1 fruit fly cellular context compared by ENCODE assay signal in the genomic region with DNA sequence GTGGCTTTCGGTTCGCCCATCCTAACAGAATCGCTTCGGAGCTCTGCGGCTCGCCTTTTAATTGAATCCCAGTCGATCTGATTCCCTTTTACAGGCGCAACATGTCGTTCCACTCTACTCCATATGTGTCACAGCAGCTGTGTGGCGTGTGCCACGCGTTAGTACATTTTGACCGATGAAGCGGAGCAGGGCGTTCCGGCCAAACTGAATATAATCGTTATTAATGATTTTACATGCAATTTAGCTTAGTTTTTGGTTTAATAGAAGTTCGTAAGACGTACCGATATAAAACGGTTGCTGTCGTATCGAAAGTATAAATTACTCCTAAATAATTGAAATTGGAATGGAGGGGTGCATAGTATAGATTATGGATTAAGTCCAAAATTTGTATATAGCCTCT.
TF ChIP-seq lines count a peak whose summit lies in the region.

Gene CG11523, minus strand, starts transcription at position 145 of the 400 bp plus-strand sequence.

TF ChIP-seq in whole organism, embryonic, 481 proteins besides CTCF, POLR2A, EP300 and RAD21 (continued from another document and continues in another):
- TF ChIP-seq CG31441 (GFP tag; IDR thresholded peaks at IDR 0.05; lab: Robert Waterston, UW) (0 out of 2 replicates have a peak, but pooled peaks have one; percentile 14), run (tag; optimal IDR thresholded peaks at IDR 0.05; lab: Kevin White, UChicago) (no peak), bbx (GFP tag; IDR thresholded peaks at IDR 0.05; lab: Robert Waterston, UW; ENCODE audit: partially characterized antibody) (peak; percentile 50), emc (GFP tag; optimal IDR thresholded peaks at IDR 0.05; lab: Kevin White, UChicago) (no peak), CG17361 (GFP tag; IDR thresholded peaks at IDR 0.05; lab: Robert Waterston, UW) (no peak), Side (GFP tag; optimal IDR thresholded peaks at IDR 0.05; lab: Kevin White, UChicago) (no peak), Asciz (GFP tag; optimal IDR thresholded peaks at IDR 0.05; lab: Kevin White, UChicago) (no peak), CG11456 (GFP tag; IDR thresholded peaks at IDR 0.05; lab: Robert Waterston, UW) (no peak), CG7786 (GFP tag; optimal IDR thresholded peaks at IDR 0.05; lab: Kevin White, UChicago) (peak; percentile 11), vnd (GFP tag; IDR thresholded peaks at IDR 0.05; lab: Robert Waterston, UW; ENCODE audit: partially characterized antibody) (no peak), peb (GFP tag; IDR thresholded peaks at IDR 0.05; lab: Robert Waterston, UW) (no peak), Ets65A (GFP tag; lab: Kevin White, UChicago) (no peak), Jarid2 (GFP tag; optimal IDR thresholded peaks at IDR 0.05; lab: Kevin White, UChicago) (no peak), CG1529 (GFP tag; optimal IDR thresholded peaks at IDR 0.05; lab: Kevin White, UChicago) (no peak), NK7.1 (GFP tag; optimal IDR thresholded peaks at IDR 0.05; lab: Kevin White, UChicago) (no peak), CG7372 (GFP tag; IDR thresholded peaks at IDR 0.05; lab: Robert Waterston, UW) (no peak), ken (GFP tag; IDR thresholded peaks at IDR 0.05; lab: Robert Waterston, UW) (no peak), H15 (GFP tag; IDR thresholded peaks at IDR 0.05; lab: Robert Waterston, UW) (no peak), pfk (GFP tag; optimal IDR thresholded peaks at IDR 0.05; lab: Kevin White, UChicago) (no peak), mirr (GFP tag; optimal IDR thresholded peaks at IDR 0.05; lab: Kevin White, UChicago) (no peak), CG11247 (GFP tag; IDR thresholded peaks at IDR 0.05; lab: Robert Waterston, UW) (peak; percentile 11; the same call in 1 of the 2 replicates), Lim3 (GFP tag; IDR thresholded peaks at IDR 0.05; lab: Robert Waterston, UW) (no peak), CG12391 (tag; optimal IDR thresholded peaks at IDR 0.05; lab: Kevin White, UChicago) (peak; percentile 16), HHEX (GFP tag; optimal IDR thresholded peaks at IDR 0.05; lab: Kevin White, UChicago) (no peak), Spps (tag; optimal IDR thresholded peaks at IDR 0.05; lab: Kevin White, UChicago) (no peak), ind (GFP tag; optimal IDR thresholded peaks at IDR 0.05; lab: Kevin White, UChicago) (no peak), bowl (GFP tag; IDR thresholded peaks at IDR 0.05; lab: Robert Waterston, UW) (no peak), tgo (GFP tag; IDR thresholded peaks at IDR 0.05; lab: Robert Waterston, UW) (no peak), Deaf1 (tag; optimal IDR thresholded peaks at IDR 0.05; lab: Kevin White, UChicago) (no peak), CG4404 (GFP tag; IDR thresholded peaks at IDR 0.05; lab: Robert Waterston, UW) (no peak), CG2116 (GFP tag; optimal IDR thresholded peaks at IDR 0.05; lab: Kevin White, UChicago) (no peak), Mad (GFP tag; optimal IDR thresholded peaks at IDR 0.05; lab: Kevin White, UChicago) (no peak), seq (GFP tag; IDR thresholded peaks at IDR 0.05; lab: Robert Waterston, UW) (no peak), H2.0 (GFP tag; IDR thresholded peaks at IDR 0.05; lab: Robert Waterston, UW) (no peak), Eip74EF (GFP tag; optimal IDR thresholded peaks at IDR 0.05; lab: Kevin White, UChicago) (no peak), toy (GFP tag; IDR thresholded peaks at IDR 0.05; lab: Robert Waterston, UW) (no peak), mam (GFP tag; optimal IDR thresholded peaks at IDR 0.05; lab: Kevin White, UChicago) (peak; percentile 39), odd (GFP tag; optimal IDR thresholded peaks at IDR 0.05; lab: Kevin White, UChicago) (no peak), D19B (GFP tag; optimal IDR thresholded peaks at IDR 0.05; lab: Kevin White, UChicago) (no peak), Dll (GFP tag; IDR thresholded peaks at IDR 0.05; lab: Robert Waterston, UW; ENCODE audit: partially characterized antibody) (peak; percentile 40; the same call in 2 of the 4 replicates), GATAe (GFP tag; conservative IDR thresholded peaks at IDR 0.05; lab: Robert Waterston, UW) (no peak), CG9817 (tag; optimal IDR thresholded peaks at IDR 0.05; lab: Kevin White, UChicago) (no peak), lbe (GFP tag; optimal IDR thresholded peaks at IDR 0.05; lab: Kevin White, UChicago) (no peak), Doc2 (GFP tag; IDR thresholded peaks at IDR 0.05; lab: Robert Waterston, UW) (no peak), slbo (GFP tag; IDR thresholded peaks at IDR 0.05; lab: Robert Waterston, UW) (0 out of 2 replicates have a peak, but pooled peaks have one; percentile 13), CG7963 (GFP tag; IDR thresholded peaks at IDR 0.05; lab: Robert Waterston, UW; ENCODE audit: partially characterized antibody) (no peak), CG9727 (GFP tag; optimal IDR thresholded peaks at IDR 0.05; lab: Kevin White, UChicago) (no peak), CG5245 (GFP tag; optimal IDR thresholded peaks at IDR 0.05; lab: Kevin White, UChicago) (no peak), crol (GFP tag; IDR thresholded peaks at IDR 0.05; lab: Robert Waterston, UW) (no peak), CG15514 (GFP tag; optimal IDR thresholded peaks at IDR 0.05; lab: Kevin White, UChicago) (peak; percentile 89), CG43689 (GFP tag; IDR thresholded peaks at IDR 0.05; lab: Robert Waterston, UW) (no peak), gce (GFP tag; IDR thresholded peaks at IDR 0.05; lab: Robert Waterston, UW) (no peak), fd3F (GFP tag; optimal IDR thresholded peaks at IDR 0.05; lab: Kevin White, UChicago) (no peak), MBD-R2 (GFP tag; IDR thresholded peaks at IDR 0.05; lab: Robert Waterston, UW) (peak; percentile 93), CG7745 (tag; optimal IDR thresholded peaks at IDR 0.05; lab: Kevin White, UChicago) (no peak), Hr39 (optimal IDR thresholded peaks at IDR 0.05; lab: Kevin White, UChicago) (no peak), wor (GFP tag; IDR thresholded peaks at IDR 0.05; lab: Robert Waterston, UW) (no peak), CG5953 (GFP tag; IDR thresholded peaks at IDR 0.05; lab: Robert Waterston, UW) (no peak), CG15011 (GFP tag; optimal IDR thresholded peaks at IDR 0.05; lab: Kevin White, UChicago) (no peak), CG17912 (GFP tag; optimal IDR thresholded peaks at IDR 0.05; lab: Kevin White, UChicago) (no peak), CG17328 (GFP tag; IDR thresholded peaks at IDR 0.05; lab: Robert Waterston, UW) (no peak), en (GFP tag; optimal IDR thresholded peaks at IDR 0.05; lab: Kevin White, UChicago) (no peak), CG11504 (tag; optimal IDR thresholded peaks at IDR 0.05; lab: Kevin White, UChicago) (peak; percentile 48), CG3065 (GFP tag; optimal IDR thresholded peaks at IDR 0.05; lab: Kevin White, UChicago) (no peak), org-1 (GFP tag; optimal IDR thresholded peaks at IDR 0.05; lab: Kevin White, UChicago) (no peak), dati (GFP tag; IDR thresholded peaks at IDR 0.05; lab: Robert Waterston, UW) (no peak), bcd (GFP tag; optimal IDR thresholded peaks at IDR 0.05; lab: Kevin White, UChicago) (no peak), CG32532 (GFP tag; IDR thresholded peaks at IDR 0.05; lab: Robert Waterston, UW) (0 out of 2 replicates have a peak, but pooled peaks have one; percentile 24), nom (GFP tag; optimal IDR thresholded peaks at IDR 0.05; lab: Kevin White, UChicago) (no peak), z (GFP tag; IDR thresholded peaks at IDR 0.05; lab: Robert Waterston, UW) (no peak), CG31365 (tag; optimal IDR thresholded peaks at IDR 0.05; lab: Kevin White, UChicago) (no peak), yki (optimal IDR thresholded peaks at IDR 0.05; lab: Kevin White, UChicago) (no peak), CG2129 (GFP tag; IDR thresholded peaks at IDR 0.05; lab: Robert Waterston, UW; ENCODE audit: partially characterized antibody) (no peak), CG15696 (tag; optimal IDR thresholded peaks at IDR 0.05; lab: Kevin White, UChicago) (no peak), vvl (GFP tag; IDR thresholded peaks at IDR 0.05; lab: Robert Waterston, UW) (no peak), B-H2 (GFP tag; optimal IDR thresholded peaks at IDR 0.05; lab: Kevin White, UChicago) (no peak), CG12942 (GFP tag; optimal IDR thresholded peaks at IDR 0.05; lab: Kevin White, UChicago) (no peak), CG1602 (GFP tag; optimal IDR thresholded peaks at IDR 0.05; lab: Kevin White, UChicago) (no peak), CG12299 (tag; optimal IDR thresholded peaks at IDR 0.05; lab: Kevin White, UChicago) (no peak), D19A (tag; optimal IDR thresholded peaks at IDR 0.05; lab: Kevin White, UChicago) (peak; percentile 5), vfl (GFP tag; optimal IDR thresholded peaks at IDR 0.05; lab: Kevin White, UChicago) (no peak), NfI (GFP tag; optimal IDR thresholded peaks at IDR 0.05; lab: Kevin White, UChicago) (no peak), C15 (GFP tag; IDR thresholded peaks at IDR 0.05; lab: Robert Waterston, UW) (no peak), Nf-YA (GFP tag; IDR thresholded peaks at IDR 0.05; lab: Robert Waterston, UW) (no peak), Antp (GFP tag; optimal IDR thresholded peaks at IDR 0.05; lab: Kevin White, UChicago) (no peak), Bteb2 (GFP tag; optimal IDR thresholded peaks at IDR 0.05; lab: Kevin White, UChicago) (no peak), lmd (GFP tag; IDR thresholded peaks at IDR 0.05; lab: Robert Waterston, UW) (no peak), sd (tag; optimal IDR thresholded peaks at IDR 0.05; lab: Kevin White, UChicago) (no peak), zf30C (GFP tag; optimal IDR thresholded peaks at IDR 0.05; lab: Kevin White, UChicago) (no peak), sens (GFP tag; lab: Kevin White, UChicago) (peak; percentile 77), CG17385 (GFP tag; optimal IDR thresholded peaks at IDR 0.05; lab: Kevin White, UChicago) (no peak), Awh (GFP tag; IDR thresholded peaks at IDR 0.05; lab: Robert Waterston, UW) (no peak), CG3407 (GFP tag; optimal IDR thresholded peaks at IDR 0.05; lab: Kevin White, UChicago) (no peak), fd96Cb (tag; optimal IDR thresholded peaks at IDR 0.05; lab: Kevin White, UChicago) (no peak), cwo (GFP tag; optimal IDR thresholded peaks at IDR 0.05; lab: Kevin White, UChicago) (no peak), CG6813 (GFP tag; optimal IDR thresholded peaks at IDR 0.05; lab: Kevin White, UChicago) (no peak), usp (GFP tag; optimal IDR thresholded peaks at IDR 0.05; lab: Kevin White, UChicago) (no peak), CG7928 (GFP tag; optimal IDR thresholded peaks at IDR 0.05; lab: Kevin White, UChicago) (no peak), CG11093 (GFP tag; IDR thresholded peaks at IDR 0.05; lab: Robert Waterston, UW) (no peak), ci (GFP tag; IDR thresholded peaks at IDR 0.05; lab: Robert Waterston, UW) (no peak), Dp (GFP tag; optimal IDR thresholded peaks at IDR 0.05; lab: Kevin White, UChicago) (no peak), CG10565 (GFP tag; optimal IDR thresholded peaks at IDR 0.05; lab: Kevin White, UChicago) (no peak), BtbVII (GFP tag; optimal IDR thresholded peaks at IDR 0.05; lab: Kevin White, UChicago) (no peak), pho (GFP tag; optimal IDR thresholded peaks at IDR 0.05; lab: Kevin White, UChicago) (peak; percentile 18), CG1233 (GFP tag; optimal IDR thresholded peaks at IDR 0.05; lab: Kevin White, UChicago) (no peak), CG3163 (GFP tag; optimal IDR thresholded peaks at IDR 0.05; lab: Kevin White, UChicago) (no peak), Stat92E (GFP tag; optimal IDR thresholded peaks at IDR 0.05; lab: Kevin White, UChicago) (no peak), CG6689 (GFP tag; IDR thresholded peaks at IDR 0.05; lab: Robert Waterston, UW) (0 out of 2 replicates have a peak, but pooled peaks have one; percentile 5), shn (GFP tag; optimal IDR thresholded peaks at IDR 0.05; lab: Kevin White, UChicago) (no peak), CG2199 (GFP tag; IDR thresholded peaks at IDR 0.05; lab: Robert Waterston, UW) (peak; percentile 46; the same call in 1 of the 3 replicates), zen2 (GFP tag; IDR thresholded peaks at IDR 0.05; lab: Robert Waterston, UW; ENCODE audit: partially characterized antibody) (no peak), hth (optimal IDR thresholded peaks at IDR 0.05; lab: Kevin White, UChicago) (no peak), Ets97D (GFP tag; optimal IDR thresholded peaks at IDR 0.05; lab: Kevin White, UChicago) (no peak), scrt (GFP tag; optimal IDR thresholded peaks at IDR 0.05; lab: Kevin White, UChicago) (peak; percentile 86), dm (GFP tag; optimal IDR thresholded peaks at IDR 0.05; lab: Kevin White, UChicago) (peak; percentile 57), prd (optimal IDR thresholded peaks at IDR 0.05; lab: Kevin White, UChicago) (no peak), prd (GFP tag; IDR thresholded peaks at IDR 0.05; lab: Robert Waterston, UW) (peak; percentile 19; the same call in 1 of the 3 replicates), ftz-f1 (GFP tag; optimal IDR thresholded peaks at IDR 0.05; lab: Kevin White, UChicago) (no peak), CG14965 (GFP tag; optimal IDR thresholded peaks at IDR 0.05; lab: Kevin White, UChicago; ENCODE audit: borderline replicate concordance) (no peak), aop (GFP tag; IDR thresholded peaks at IDR 0.05; lab: Robert Waterston, UW) (no peak), MESR4 (GFP tag; optimal IDR thresholded peaks at IDR 0.05; lab: Kevin White, UChicago) (peak; percentile 90), CG11723 (GFP tag; optimal IDR thresholded peaks at IDR 0.05; lab: Kevin White, UChicago) (no peak), CG11696 (GFP tag; IDR thresholded peaks at IDR 0.05; lab: Robert Waterston, UW) (no peak), wek (GFP tag; optimal IDR thresholded peaks at IDR 0.05; lab: Kevin White, UChicago) (no peak), CG3281 (GFP tag; optimal IDR thresholded peaks at IDR 0.05; lab: Kevin White, UChicago) (no peak), CG12104 (GFP tag; optimal IDR thresholded peaks at IDR 0.05; lab: Kevin White, UChicago) (no peak), CG34224 (GFP tag; IDR thresholded peaks at IDR 0.05; lab: Robert Waterston, UW; ENCODE audit: partially characterized antibody) (no peak), CG31388 (GFP tag; optimal IDR thresholded peaks at IDR 0.05; lab: Kevin White, UChicago) (no peak), CG13624 (GFP tag; optimal IDR thresholded peaks at IDR 0.05; lab: Kevin White, UChicago) (peak; percentile 22), CG10979 (tag; optimal IDR thresholded peaks at IDR 0.05; lab: Kevin White, UChicago) (no peak), Med (GFP tag; lab: Kevin White, UChicago) (peak; percentile 79), CG6654 (GFP tag; optimal IDR thresholded peaks at IDR 0.05; lab: Kevin White, UChicago) (no peak), chinmo (GFP tag; IDR thresholded peaks at IDR 0.05; lab: Robert Waterston, UW; ENCODE audit: partially characterized antibody) (no peak)
